Worm (Caenorhabditis elegans) whole organism, early embryonic: Measurements from ENCODE around the gene W05E10.2.
A peak's percentile ranks its signal among the peaks of the same experiment; 100 is the strongest.

Source experiments
- F13C5.2 ChIP-seq: sonication (generic microtip); optimal IDR thresholded peaks from 2 replicates; lab custom pipeline; 2017; ENCODE audit warnings: mild to moderate bottlenecking, missing genetic modification characterization, inconsistent platforms, missing compliant biosample characterization
- ama-1 ChIP-seq: fragments of 150-350 bp; optimal IDR thresholded peaks from 2 replicates; lab custom pipeline; 2014
- ceh-13 ChIP-seq: fragments of 200-800 bp; sonication (Bioruptor generic); optimal IDR thresholded peaks from 2 replicates; lab custom pipeline; 2018; ENCODE audit warnings: mild to moderate bottlenecking, missing genetic modification characterization, missing compliant biosample characterization
- ets-7 ChIP-seq: sonication (generic microtip); optimal IDR thresholded peaks from 2 replicates; lab custom pipeline; 2016; ENCODE audit warnings: missing genotype, missing genetic modification characterization, missing compliant biosample characterization
- hmbx-1 ChIP-seq: sonication (generic microtip); optimal IDR thresholded peaks from 2 replicates; lab custom pipeline; 2016; ENCODE audit warnings: mild to moderate bottlenecking, missing genetic modification characterization, missing compliant biosample characterization
- hnd-1 ChIP-seq: sonication (generic microtip); optimal IDR thresholded peaks from 2 replicates; lab custom pipeline; 2016; ENCODE audit warnings: missing genetic modification characterization, missing compliant biosample characterization
- pes-1 ChIP-seq: fragments of 200-800 bp; sonication (Bioruptor generic); IDR thresholded peaks from 2 replicates; pipeline ENCODE4 v1.3.6; 2022; ENCODE audit warnings: missing genetic modification reagents, missing genetic modification characterization, missing compliant biosample characterization
- scrt-1 ChIP-seq: fragments of 200-800 bp; sonication (Bioruptor generic); IDR thresholded peaks from 2 replicates; pipeline ENCODE4 v1.3.6; 2022; ENCODE audit warnings: missing genetic modification characterization, missing compliant biosample characterization
- tbx-11 ChIP-seq: fragments of 200-800 bp; sonication (Bioruptor generic); IDR thresholded peaks from 2 replicates; pipeline ENCODE4 v1.3.6; 2022; ENCODE audit warnings: missing genetic modification characterization, missing compliant biosample characterization
- tbx-37 ChIP-seq: fragments of 200-800 bp; sonication (Bioruptor generic); conservative IDR thresholded peaks from 2 replicates; pipeline ENCODE4 v1.3.6; 2022; ENCODE audit warnings: missing genetic modification reagents, missing genetic modification characterization, missing compliant biosample characterization

- TF ChIP-seq hnd-1 (tag; lab: Kevin White, UChicago) (no peak), ama-1 (lab: Kevin White, UChicago) (no peak), pes-1 (GFP tag; lab: Robert Waterston, UW) (no peak), tbx-37 (GFP tag; lab: Robert Waterston, UW) (no peak), F13C5.2 (tag; lab: Kevin White, UChicago) (no peak), hmbx-1 (tag; lab: Kevin White, UChicago) (no peak), scrt-1 (GFP tag; lab: Robert Waterston, UW) (0 out of 2 replicates have a peak, but pooled peaks have one; percentile 44), tbx-11 (GFP tag; lab: Robert Waterston, UW) (no peak), ets-7 (no peak), ceh-13 (no peak)
Measured at ce11 chrV:11680519-11681203, 6.3 kb upstream of the W05E10.2 start.
